Worm (Caenorhabditis elegans) whole organism, midembryonic: ENCODE measurements around the gene nhr-209.

Experiments used
- T22C8.4 ChIP-seq: fragments of 200-800 bp; sonication (Bioruptor generic); IDR thresholded peaks from 2 replicates; pipeline ENCODE4 v1.3.6; 2022; ENCODE audit warnings: missing genetic modification characterization, missing compliant biosample characterization
- flt-1 ChIP-seq: fragments of 200-800 bp; sonication (Bioruptor generic); IDR thresholded peaks from 2 replicates; pipeline ENCODE4 v1.3.6; 2022; ENCODE audit warnings: missing genetic modification characterization, missing compliant biosample characterization
- tab-1 ChIP-seq: fragments of 200-800 bp; sonication (Bioruptor generic); IDR thresholded peaks from 2 replicates; pipeline ENCODE4 v1.3.6; 2022; ENCODE audit warnings: missing genetic modification characterization, missing compliant biosample characterization

DNA sequence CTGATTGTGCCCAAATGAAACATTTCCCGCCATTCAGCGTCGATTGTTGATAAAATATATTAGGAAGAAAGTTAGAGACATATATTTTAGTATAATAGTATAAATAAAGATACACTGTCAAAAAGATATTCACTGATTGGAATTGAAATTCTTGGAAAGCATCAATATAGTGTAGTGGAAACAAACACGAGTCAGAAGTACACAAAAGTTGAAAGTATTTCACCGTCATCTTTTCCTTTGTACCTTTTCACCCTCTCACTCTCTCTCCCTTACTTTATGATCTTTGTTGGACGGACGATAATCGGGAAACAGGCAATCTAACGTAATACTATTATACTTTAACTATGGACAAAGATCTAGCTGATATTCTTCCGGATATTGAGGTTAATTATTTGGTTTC, 3.9 kb upstream of the nhr-209 start, which contains the start of gene nhr-208:
- no peak for TF ChIP-seq T22C8.4 (GFP tag; lab: Robert Waterston, UW)
- TF ChIP-seq flt-1, result no peak
- no peak for TF ChIP-seq tab-1 (GFP tag; lab: Robert Waterston, UW)
